Worm (Caenorhabditis elegans): ENCODE measurements around the gene C18H9.6.

Gene C18H9.6

DNA sequence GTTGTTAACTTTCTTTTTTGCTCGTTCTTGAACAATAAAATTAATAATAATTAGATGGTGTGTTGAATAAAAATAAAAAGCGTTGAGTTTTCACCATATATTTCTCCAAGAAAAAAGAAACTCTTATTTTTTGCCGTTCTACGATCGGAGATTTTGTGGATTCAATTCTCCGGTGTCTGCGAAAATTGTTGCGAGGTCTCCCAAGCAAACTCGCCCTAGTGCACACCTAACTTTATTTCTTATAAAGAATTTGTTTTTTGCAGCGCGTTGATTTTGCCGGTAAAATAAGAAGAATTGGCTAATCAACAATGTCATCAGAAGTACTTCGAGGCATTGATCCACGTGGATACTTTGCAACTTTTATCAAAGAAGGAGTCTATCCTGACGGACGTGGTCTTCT lies 40.0 kb upstream of the C18H9.6 start, which contains the start of gene exos-8 (continued):
- peak; percentile 11 for TF ChIP-seq unc-130 (tag; optimal IDR thresholded peaks at IDR 0.05)
- TF ChIP-seq pax-3 (tag; optimal IDR thresholded peaks at IDR 0.05) = peak; percentile 35
- TF ChIP-seq nhr-71 (tag; optimal IDR thresholded peaks at IDR 0.05) = peak; percentile 69
- TF ChIP-seq ztf-11 (tag; optimal IDR thresholded peaks at IDR 0.05) = peak in 1 of 2 experiments; percentile 17
- no peak for TF ChIP-seq nhr-237 (tag; optimal IDR thresholded peaks at IDR 0.05)
- peak; percentile 63 for TF ChIP-seq nhr-77 (tag; optimal IDR thresholded peaks at IDR 0.05)
- TF ChIP-seq tlp-1 (tag; optimal IDR thresholded peaks at IDR 0.05) = no peak
- TF ChIP-seq snpc-4 (tag; optimal IDR thresholded peaks at IDR 0.05) = peak; percentile 15
- no peak for TF ChIP-seq unc-86 (tag; optimal IDR thresholded peaks at IDR 0.05)
- TF ChIP-seq fos-1 (tag; optimal IDR thresholded peaks at IDR 0.05) = peak; percentile 22
- TF ChIP-seq elt-2 (tag; optimal IDR thresholded peaks at IDR 0.05) = no peak
- TF ChIP-seq sox-4 (tag; optimal IDR thresholded peaks at IDR 0.05) = no peak
- no peak for TF ChIP-seq sptf-1 (tag; optimal IDR thresholded peaks at IDR 0.05)
- no peak for TF ChIP-seq nhr-84 (tag; optimal IDR thresholded peaks at IDR 0.05)
- TF ChIP-seq zip-4 (GFP tag; optimal IDR thresholded peaks at IDR 0.05) = no peak
- TF ChIP-seq nhr-85 (tag) = peak; percentile 59
- TF ChIP-seq lin-14 (GFP tag; optimal IDR thresholded peaks at IDR 0.05) = peak; percentile 55
- no peak for TF ChIP-seq pag-3 (tag; optimal IDR thresholded peaks at IDR 0.05; ENCODE audit: borderline replicate concordance, insufficient read depth)
- peak; percentile 34 to 82 for TF ChIP-seq lin-35 (GFP tag; optimal IDR thresholded peaks at IDR 0.05)
- no peak for TF ChIP-seq ceh-63 (GFP tag; optimal IDR thresholded peaks at IDR 0.05)
- no peak for TF ChIP-seq mep-1 (tag; optimal IDR thresholded peaks at IDR 0.05)
- no peak for TF ChIP-seq hlh-4 (tag; optimal IDR thresholded peaks at IDR 0.05)
- no peak for TF ChIP-seq pqm-1 (tag; optimal IDR thresholded peaks at IDR 0.05)
- no peak for TF ChIP-seq nhr-11 (tag; optimal IDR thresholded peaks at IDR 0.05)
- no peak for TF ChIP-seq ets-5 (GFP tag; IDR thresholded peaks at IDR 0.05)
- TF ChIP-seq zag-1 (tag; optimal IDR thresholded peaks at IDR 0.05) = no peak
- peak; percentile 46 to 71 (median 56) for TF ChIP-seq dpl-1 (GFP tag; optimal IDR thresholded peaks at IDR 0.05)
- peak; percentile 60 for TF ChIP-seq nhr-47 (tag; optimal IDR thresholded peaks at IDR 0.05)
- TF ChIP-seq xbp-1 (tag; optimal IDR thresholded peaks at IDR 0.05) = peak; percentile 53
- no peak for TF ChIP-seq nhr-12 (tag; optimal IDR thresholded peaks at IDR 0.05)
- TF ChIP-seq nhr-19 (GFP tag; conservative IDR thresholded peaks at IDR 0.05) = peak; percentile 45
- TF ChIP-seq egl-13 (tag; optimal IDR thresholded peaks at IDR 0.05) = no peak
- no peak for TF ChIP-seq C04F5.9 (tag; optimal IDR thresholded peaks at IDR 0.05)
- TF ChIP-seq fkh-4 (tag; optimal IDR thresholded peaks at IDR 0.05; ENCODE audit: borderline replicate concordance) = no peak
- no peak for TF ChIP-seq grh-1 (GFP tag; IDR thresholded peaks at IDR 0.05)
- peak; percentile 9 for TF ChIP-seq dsc-1 (tag; optimal IDR thresholded peaks at IDR 0.05)
- no peak for TF ChIP-seq egl-27 (tag; optimal IDR thresholded peaks at IDR 0.05)
- peak; percentile 75 for TF ChIP-seq lir-3 (tag; optimal IDR thresholded peaks at IDR 0.05; ENCODE audit: poor library complexity)
- peak in 2 of 3 experiments; percentile 33 to 71 for TF ChIP-seq ceh-82 (tag; optimal IDR thresholded peaks at IDR 0.05)
- TF ChIP-seq skn-1 (tag; optimal IDR thresholded peaks at IDR 0.05) = peak; percentile 6
- no peak for TF ChIP-seq ama-1 (optimal IDR thresholded peaks at IDR 0.05)
- no peak for TF ChIP-seq ces-1 (GFP tag; optimal IDR thresholded peaks at IDR 0.05)
- no peak for TF ChIP-seq mef-2 (tag; optimal IDR thresholded peaks at IDR 0.05)
- TF ChIP-seq nhr-28 (tag; optimal IDR thresholded peaks at IDR 0.05) = no peak
- no peak for TF ChIP-seq aha-1 (tag; optimal IDR thresholded peaks at IDR 0.05)
- TF ChIP-seq hlh-17 (GFP tag; optimal IDR thresholded peaks at IDR 0.05; ENCODE audit: borderline replicate concordance) = no peak
- TF ChIP-seq efl-1 (optimal IDR thresholded peaks at IDR 0.05) = peak; percentile 68 to 76
- TF ChIP-seq efl-1 (GFP tag; optimal IDR thresholded peaks at IDR 0.05 in 1 of 2) = peak; percentile 60 to 95
- TF ChIP-seq unc-30 (tag; optimal IDR thresholded peaks at IDR 0.05) = no peak
- TF ChIP-seq tbx-2 (tag; optimal IDR thresholded peaks at IDR 0.05) = peak; percentile 56
- peak; percentile 37 for TF ChIP-seq swsn-7 (tag; optimal IDR thresholded peaks at IDR 0.05)
- peak in 1 of 6 experiments; percentile 55 for TF ChIP-seq elt-3 (tag; optimal IDR thresholded peaks at IDR 0.05)
- TF ChIP-seq nhr-20 (tag; optimal IDR thresholded peaks at IDR 0.05) = peak; percentile 65
- no peak for TF ChIP-seq ceh-8 (GFP tag; optimal IDR thresholded peaks at IDR 0.05)

All from whole organism, L1 larva.